Worm (Caenorhabditis elegans) whole organism, mixed stage, embryonic: Measurements from ENCODE around the gene sri-73.

Source experiments
- M03D4.4 ChIP-seq: sonication (generic microtip); optimal IDR thresholded peaks from 2 replicates; lab custom pipeline; 2017; ENCODE audit warnings: mild to moderate bottlenecking, missing genetic modification characterization, missing compliant biosample characterization
- bed-3 ChIP-seq: fragments of 200-800 bp; sonication (Bioruptor generic); optimal IDR thresholded peaks from 3 replicates; lab custom pipeline; 2018; ENCODE audit warnings: mild to moderate bottlenecking, missing genetic modification characterization, moderate library complexity, missing compliant biosample characterization
- blmp-1 ChIP-seq: fragments of 150-350 bp; optimal IDR thresholded peaks from 2 replicates; lab custom pipeline; 2014; ENCODE audit warnings: missing biosample characterization, missing genetic modification characterization
- ceh-39 ChIP-seq: fragments of 150-350 bp; optimal IDR thresholded peaks from 2 replicates; lab custom pipeline; 2014; ENCODE audit warnings: missing biosample characterization, missing genetic modification characterization
- ceh-43 ChIP-seq: fragments of 200-800 bp; sonication (Bioruptor generic); optimal IDR thresholded peaks from 2 replicates; lab custom pipeline; 2018; ENCODE audit warnings: mild to moderate bottlenecking, missing genetic modification characterization, moderate library complexity, missing compliant biosample characterization
- ceh-83 ChIP-seq: fragments of 200-800 bp; sonication (Bioruptor generic); optimal IDR thresholded peaks from 2 replicates; lab custom pipeline; 2018; ENCODE audit warnings: mild to moderate bottlenecking, missing genetic modification characterization, missing compliant biosample characterization
- ces-1 ChIP-seq: fragments of 150-350 bp; optimal IDR thresholded peaks from 2 replicates; lab custom pipeline; 2014; ENCODE audit warnings: missing biosample characterization, missing genetic modification reagents, missing genetic modification characterization
- cnd-1 ChIP-seq: fragments of 200-800 bp; sonication (Bioruptor generic); optimal IDR thresholded peaks from 2 replicates; lab custom pipeline; 2018; ENCODE audit warnings: mild to moderate bottlenecking, missing genetic modification characterization, missing compliant biosample characterization
- drap-1 ChIP-seq: fragments of 200-800 bp; sonication (Bioruptor generic); optimal IDR thresholded peaks from 3 replicates; lab custom pipeline; 2018; ENCODE audit warnings: mild to moderate bottlenecking, missing genetic modification characterization, missing compliant biosample characterization
- elt-1 ChIP-seq: sonication (generic microtip); optimal IDR thresholded peaks from 2 replicates; lab custom pipeline; 2017; ENCODE audit warnings: missing genetic modification characterization, mild to moderate bottlenecking, missing compliant biosample characterization, antibody characterized with exemption, moderate library complexity, borderline replicate concordance; ENCODE audit not compliant: insufficient read depth
- elt-3 ChIP-seq: fragments of 150-350 bp; optimal IDR thresholded peaks from 2 replicates; lab custom pipeline; 2014; ENCODE audit warnings: missing biosample characterization, missing genetic modification characterization
- flh-1 ChIP-seq: fragments of 200-800 bp; sonication (Bioruptor generic); optimal IDR thresholded peaks from 2 replicates; lab custom pipeline; 2018; ENCODE audit warnings: mild to moderate bottlenecking, missing genetic modification characterization, moderate library complexity, missing compliant biosample characterization
- ham-2 ChIP-seq: fragments of 200-800 bp; sonication (Bioruptor generic); optimal IDR thresholded peaks from 2 replicates; lab custom pipeline; 2018; ENCODE audit warnings: mild to moderate bottlenecking, missing genetic modification characterization, missing compliant biosample characterization
- hlh-1 ChIP-seq: fragments of 150-350 bp; optimal IDR thresholded peaks from 2 replicates; lab custom pipeline; 2014; ENCODE audit warnings: missing biosample characterization, missing genetic modification reagents, missing genetic modification characterization
- lin-13 ChIP-seq: fragments of 150-350 bp; optimal IDR thresholded peaks from 2 replicates; lab custom pipeline; 2014; ENCODE audit warnings: missing biosample characterization, missing genetic modification characterization
- lin-32 ChIP-seq: fragments of 200-800 bp; sonication (Bioruptor generic); optimal IDR thresholded peaks from 2 replicates; lab custom pipeline; 2018; ENCODE audit warnings: mild to moderate bottlenecking, missing genetic modification characterization, missing compliant biosample characterization
- lsy-2 ChIP-seq: fragments of 150-350 bp; optimal IDR thresholded peaks from 2 replicates; lab custom pipeline; 2014; ENCODE audit warnings: missing biosample characterization, missing genetic modification characterization
- mab-5 ChIP-seq: fragments of 150-350 bp; optimal IDR thresholded peaks from 2 replicates; lab custom pipeline; 2014; ENCODE audit warnings: missing biosample characterization, missing genetic modification characterization
- mep-1 ChIP-seq: fragments of 150-350 bp; optimal IDR thresholded peaks from 2 replicates; lab custom pipeline; 2017; ENCODE audit warnings: missing biosample characterization, missing genetic modification reagents, missing genetic modification characterization, inconsistent platforms
- mls-2 ChIP-seq: sonication (generic microtip); optimal IDR thresholded peaks from 2 replicates; lab custom pipeline; 2016; ENCODE audit warnings: mild to moderate bottlenecking, missing genetic modification characterization, moderate library complexity, missing compliant biosample characterization
- nhr-12 ChIP-seq: fragments of 150-350 bp; optimal IDR thresholded peaks from 2 replicates; lab custom pipeline; 2014; ENCODE audit warnings: missing biosample characterization, missing genetic modification characterization
- nhr-2 ChIP-seq: fragments of 150-350 bp; optimal IDR thresholded peaks from 2 replicates; lab custom pipeline; 2014; ENCODE audit warnings: missing biosample characterization, missing genetic modification characterization
- nhr-237 ChIP-seq: fragments of 150-350 bp; optimal IDR thresholded peaks from 2 replicates; lab custom pipeline; 2014; ENCODE audit warnings: missing biosample characterization, missing genetic modification characterization
- nhr-28 ChIP-seq: fragments of 150-350 bp; optimal IDR thresholded peaks from 2 replicates; lab custom pipeline; 2014; ENCODE audit warnings: missing biosample characterization, missing genetic modification characterization
- nhr-76 ChIP-seq: sonication (generic microtip); optimal IDR thresholded peaks from 2 replicates; lab custom pipeline; 2017; ENCODE audit warnings: missing biosample characterization, missing genetic modification characterization
- pha-4 ChIP-seq: fragments of 150-350 bp; optimal IDR thresholded peaks from 2 replicates; lab custom pipeline; 2018; ENCODE audit warnings: missing biosample characterization, missing genetic modification reagents, missing genetic modification characterization
- sem-2 ChIP-seq: fragments of 200-800 bp; sonication (Bioruptor generic); optimal IDR thresholded peaks from 2 replicates; lab custom pipeline; 2018; ENCODE audit warnings: mild to moderate bottlenecking, missing genetic modification characterization, missing compliant biosample characterization
- snpc-4 ChIP-seq: fragments of 150-350 bp; optimal IDR thresholded peaks from 2 replicates; lab custom pipeline; 2014; ENCODE audit warnings: missing biosample characterization, missing genetic modification characterization
- sptf-1 ChIP-seq: sonication (generic microtip); optimal IDR thresholded peaks from 2 replicates; lab custom pipeline; 2017; ENCODE audit warnings: mild to moderate bottlenecking, missing genetic modification characterization, moderate library complexity, missing compliant biosample characterization
- tbx-8 ChIP-seq: fragments of 200-800 bp; sonication (Bioruptor generic); optimal IDR thresholded peaks from 2 replicates; lab custom pipeline; 2018; ENCODE audit warnings: mild to moderate bottlenecking, missing genetic modification characterization, moderate library complexity, missing compliant biosample characterization
- unc-120 ChIP-seq: sonication (generic microtip); optimal IDR thresholded peaks from 2 replicates; lab custom pipeline; 2017; ENCODE audit warnings: missing genetic modification characterization, missing compliant biosample characterization; ENCODE audit not compliant: poor library complexity, severe bottlenecking
- unc-39 ChIP-seq: fragments of 150-350 bp; optimal IDR thresholded peaks from 2 replicates; lab custom pipeline; 2014; ENCODE audit warnings: missing biosample characterization, missing genetic modification characterization
- unc-62 ChIP-seq: fragments of 150-350 bp; optimal IDR thresholded peaks from 2 replicates; lab custom pipeline; 2014; ENCODE audit warnings: missing biosample characterization, missing genetic modification reagents, missing genetic modification characterization
- zip-8 ChIP-seq: fragments of 150-350 bp; optimal IDR thresholded peaks from 2 replicates; lab custom pipeline; 2014; ENCODE audit warnings: missing biosample characterization, missing genetic modification characterization
- ztf-11 ChIP-seq: fragments of 150-350 bp; optimal IDR thresholded peaks from 2 replicates; lab custom pipeline; 2014; ENCODE audit warnings: missing biosample characterization, missing genetic modification characterization

sri-73 gene

DNA sequence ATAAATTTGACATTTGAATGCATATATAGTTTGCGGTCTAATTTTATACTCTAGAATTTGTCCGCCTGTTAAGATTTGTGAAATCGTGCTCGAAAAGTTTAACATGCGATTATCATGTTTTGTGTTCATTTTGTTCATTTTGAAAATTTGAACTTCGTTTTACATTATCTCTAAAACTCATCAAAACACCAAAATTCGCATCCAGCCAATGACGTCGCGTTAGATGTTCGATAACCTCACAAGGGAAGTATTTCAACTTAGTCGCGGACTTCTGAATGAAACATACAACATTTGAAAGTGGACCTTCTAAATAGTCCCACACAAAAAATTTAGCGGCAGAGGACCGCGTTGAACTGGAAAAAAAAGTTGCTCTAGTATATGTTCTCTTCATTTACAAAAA is 24.4 kb downstream of the sri-73 start:
- no peak for TF ChIP-seq blmp-1 (tag; lab: Kevin White, UChicago)
- no peak for TF ChIP-seq cnd-1
- TF ChIP-seq bed-3 (GFP tag; lab: Kevin White, UChicago) = no peak
- no peak for TF ChIP-seq M03D4.4
- TF ChIP-seq nhr-12 (tag; lab: Kevin White, UChicago) = no peak
- no peak for TF ChIP-seq nhr-28
- TF ChIP-seq ham-2 (GFP tag; lab: Kevin White, UChicago) = no peak
- TF ChIP-seq ceh-43 (GFP tag; lab: Kevin White, UChicago) = no peak

DNA sequence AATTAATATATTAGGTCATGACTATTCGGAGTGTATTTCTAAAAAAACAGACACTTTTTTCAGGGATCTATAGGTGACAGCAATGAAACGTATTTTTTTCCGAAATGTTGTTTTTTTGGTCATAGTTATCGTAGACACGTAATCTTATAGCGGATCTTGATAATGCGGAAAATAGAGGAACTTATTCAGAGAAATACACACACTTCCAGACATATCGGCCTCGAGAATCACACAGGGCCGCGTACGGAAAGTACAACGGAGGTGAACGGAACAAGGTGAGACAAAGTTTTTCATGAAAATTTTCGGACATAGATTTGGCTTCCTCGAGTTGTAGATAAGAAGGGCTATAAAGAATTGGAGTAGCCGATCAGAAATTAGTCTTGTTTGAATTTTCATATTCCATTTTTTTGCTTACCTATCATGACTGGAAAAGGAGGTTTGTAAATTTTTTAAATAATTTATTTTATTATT is 26.8 kb downstream of the sri-73 start, which contains the start of gene nhr-155:
Gene nhr-155, plus strand, starts transcription at position 421 of the 471 bp plus-strand sequence.
- TF ChIP-seq elt-1 (peak; percentile 77), lin-13 (tag; lab: Kevin White, UChicago) (no peak), ces-1 (GFP tag; lab: Kevin White, UChicago) (no peak)

DNA sequence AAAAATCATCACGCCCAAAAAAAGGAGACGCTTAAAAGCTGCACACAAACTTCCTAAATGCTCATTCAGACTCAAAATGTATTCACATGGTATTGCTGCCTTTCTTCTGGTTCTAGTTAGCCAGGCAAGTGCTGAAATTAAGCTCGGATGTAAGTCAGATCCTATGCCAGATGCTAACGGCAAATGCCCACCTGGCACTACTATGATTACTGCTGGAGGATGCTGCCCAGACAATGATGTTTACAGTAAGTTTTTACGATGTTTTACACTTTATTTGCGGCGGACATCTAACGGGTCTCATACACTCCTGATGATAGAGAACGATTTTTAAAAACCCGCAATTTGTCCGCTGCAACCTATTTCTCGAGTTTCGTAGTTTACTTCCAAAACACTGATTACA is 29.3 kb downstream of the sri-73 start, which contains the start of gene C14C6.5:
Gene C14C6.5, plus strand, starts transcription at position 58 of the 400 bp plus-strand sequence.
- TF ChIP-seq blmp-1 (tag; lab: Kevin White, UChicago) (no peak), ztf-11 (tag; lab: Kevin White, UChicago) (no peak), M03D4.4 (no peak), nhr-2 (tag; lab: Kevin White, UChicago) (no peak), sem-2 (GFP tag; lab: Kevin White, UChicago) (no peak), bed-3 (GFP tag; lab: Kevin White, UChicago) (no peak), tbx-8 (GFP tag; lab: Kevin White, UChicago) (no peak), pha-4 (tag; lab: Kevin White, UChicago) (no peak), mls-2 (no peak), flh-1 (no peak), unc-120 (tag; lab: Kevin White, UChicago) (no peak), unc-39 (tag; lab: Kevin White, UChicago) (no peak), nhr-12 (tag; lab: Kevin White, UChicago) (no peak), zip-8 (tag; lab: Kevin White, UChicago) (no peak), ces-1 (GFP tag; lab: Kevin White, UChicago) (no peak), nhr-28 (no peak), snpc-4 (tag; lab: Kevin White, UChicago) (no peak), cnd-1 (no peak)
- TF ChIP-seq, all 35 proteins: peak for 0

DNA sequence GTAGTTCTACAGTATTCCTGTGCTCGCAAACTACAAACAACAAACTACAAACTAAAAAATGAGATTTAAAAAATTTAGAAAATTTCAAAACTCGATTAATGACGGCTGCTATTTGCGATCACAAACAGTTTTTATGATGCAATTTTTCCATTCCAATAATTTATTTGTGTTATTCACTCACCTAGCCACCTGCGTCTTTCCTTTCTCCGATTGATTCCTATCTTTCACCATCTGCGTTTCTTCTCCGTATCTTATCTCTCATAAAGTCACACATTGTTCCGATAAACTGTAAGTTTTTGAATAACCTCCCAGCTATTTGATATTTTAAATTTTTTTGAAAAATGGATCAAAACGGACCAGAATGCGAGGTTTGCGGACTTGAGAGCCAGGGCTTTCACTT is 31.7 kb downstream of the sri-73 start, which contains the start of gene nhr-132:
Gene nhr-132, plus strand, starts transcription at position 271 of the 400 bp plus-strand sequence.
- TF ChIP-seq elt-1 (peak; percentile 3), nhr-76 (tag; lab: Kevin White, UChicago) (no peak), ztf-11 (tag; lab: Kevin White, UChicago) (no peak)

DNA sequence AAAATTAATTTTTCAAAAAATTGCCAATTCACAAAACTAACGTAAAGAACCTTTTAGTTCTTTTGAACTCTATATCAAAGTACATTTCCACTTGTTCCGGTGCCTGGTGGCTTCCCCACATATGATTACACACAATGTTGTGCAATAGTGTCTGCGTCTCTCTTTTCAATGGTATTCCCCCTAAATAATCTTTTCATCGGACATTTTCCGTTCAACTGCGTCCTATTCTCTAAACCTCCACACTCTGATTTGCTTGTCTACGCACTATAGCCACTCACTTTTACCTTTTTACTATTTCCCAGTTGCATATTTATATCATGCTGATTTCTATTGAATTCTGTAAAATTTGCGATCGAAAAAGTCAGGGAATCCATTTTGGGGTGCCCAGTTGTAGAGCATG is 33.8 kb downstream of the sri-73 start, which contains the start of gene nhr-58:
Gene nhr-58, plus strand, starts transcription at position 214 of the 400 bp plus-strand sequence.
- TF ChIP-seq unc-120 (tag; lab: Kevin White, UChicago) (peak; percentile 27), elt-3 (tag; lab: Kevin White, UChicago) (peak; percentile 83), nhr-28 (no peak), nhr-76 (tag; lab: Kevin White, UChicago) (no peak), nhr-2 (tag; lab: Kevin White, UChicago) (no peak), lin-13 (tag; lab: Kevin White, UChicago) (no peak), unc-39 (tag; lab: Kevin White, UChicago) (no peak), unc-62 (GFP tag; lab: Kevin White, UChicago) (no peak), snpc-4 (tag; lab: Kevin White, UChicago) (no peak), blmp-1 (tag; lab: Kevin White, UChicago) (no peak), mep-1 (tag; lab: Kevin White, UChicago) (no peak), elt-1 (peak; percentile 54), ceh-83 (GFP tag; lab: Kevin White, UChicago) (no peak), lsy-2 (tag; lab: Kevin White, UChicago) (no peak), tbx-8 (GFP tag; lab: Kevin White, UChicago) (no peak), zip-8 (tag; lab: Kevin White, UChicago) (no peak), nhr-237 (tag; lab: Kevin White, UChicago) (no peak), ces-1 (GFP tag; lab: Kevin White, UChicago) (peak; percentile 61), nhr-12 (tag; lab: Kevin White, UChicago) (no peak), ceh-39 (tag; lab: Kevin White, UChicago) (no peak), M03D4.4 (no peak), sem-2 (GFP tag; lab: Kevin White, UChicago) (no peak), ztf-11 (tag; lab: Kevin White, UChicago) (no peak), ham-2 (GFP tag; lab: Kevin White, UChicago) (peak; percentile 59), flh-1 (no peak), ceh-43 (GFP tag; lab: Kevin White, UChicago) (no peak), lin-32 (GFP tag; lab: Kevin White, UChicago) (no peak), pha-4 (tag; lab: Kevin White, UChicago) (peak; percentile 17), cnd-1 (no peak), drap-1 (GFP tag; lab: Kevin White, UChicago) (no peak), hlh-1 (tag; lab: Kevin White, UChicago) (no peak), bed-3 (GFP tag; lab: Kevin White, UChicago) (no peak), sptf-1 (no peak), mab-5 (tag; lab: Kevin White, UChicago) (no peak), mls-2 (peak; percentile 2)
